Worm (Caenorhabditis elegans) whole organism, midembryonic: ENCODE measurements around the gene gpd-2.

Source experiments
- T22C8.4 ChIP-seq: fragments of 200-800 bp; sonication (Bioruptor generic); IDR thresholded peaks from 2 replicates; pipeline ENCODE4 v1.3.6; 2022; ENCODE audit warnings: missing genetic modification characterization, missing compliant biosample characterization
- cog-1 ChIP-seq: sonication (generic microtip); optimal IDR thresholded peaks from 2 replicates; lab custom pipeline; 2016; ENCODE audit warnings: missing genetic modification characterization, missing compliant biosample characterization
- med-1 ChIP-seq: sonication (generic microtip); optimal IDR thresholded peaks from 2 replicates; lab custom pipeline; 2017; ENCODE audit warnings: missing genetic modification characterization, mild to moderate bottlenecking, missing compliant biosample characterization, antibody characterized with exemption, missing genetic modification reagents; ENCODE audit not compliant: insufficient read depth

DNA sequence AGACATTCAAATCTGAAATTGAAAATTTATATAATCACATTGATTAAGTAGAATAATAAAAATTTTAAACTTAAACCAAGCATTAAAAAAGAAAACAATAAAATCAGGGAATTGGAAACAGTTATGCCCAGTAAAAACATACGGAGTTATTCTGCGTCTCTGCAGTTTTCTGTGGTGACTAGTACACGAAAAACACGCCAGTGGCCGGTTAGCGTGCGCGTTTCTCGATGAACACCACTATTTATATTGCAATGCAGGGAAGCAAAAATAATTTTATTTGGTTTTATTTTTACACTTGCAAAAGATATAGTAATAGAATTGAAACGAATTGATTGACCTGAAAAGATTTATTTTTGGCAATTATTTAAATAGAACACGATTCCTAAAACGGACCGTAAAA is 14.7 kb downstream of the gpd-2 start, which contains the start of gene sec-3:
- TF ChIP-seq cog-1 (tag; lab: Kevin White, UChicago) (peak; percentile 88), T22C8.4 (GFP tag; lab: Robert Waterston, UW) (no peak), med-1 (GFP tag; lab: Kevin White, UChicago) (peak; percentile 61)
